Worm (Caenorhabditis elegans) whole organism, late embryonic: Measurements from ENCODE around the gene F54H12.5.

ENCODE experiments used
- C38D4.7 ChIP-seq: fragments of 200-800 bp; sonication (Bioruptor generic); optimal IDR thresholded peaks from 2 replicates; lab custom pipeline; 2018; ENCODE audit warnings: mild to moderate bottlenecking, missing genetic modification characterization, moderate library complexity, missing compliant biosample characterization
- ahr-1 ChIP-seq: sonication (generic microtip); optimal IDR thresholded peaks from 2 replicates; lab custom pipeline; 2016; ENCODE audit warnings: missing genetic modification characterization, missing compliant biosample characterization
- dmd-4 ChIP-seq: sonication (generic microtip); optimal IDR thresholded peaks from 2 replicates; lab custom pipeline; 2016; ENCODE audit warnings: borderline replicate concordance, missing genetic modification characterization, missing compliant biosample characterization
- eyg-1 ChIP-seq: sonication (generic microtip); optimal IDR thresholded peaks from 2 replicates; lab custom pipeline; 2016; ENCODE audit warnings: missing genotype, missing genetic modification characterization, missing compliant biosample characterization
- pros-1 ChIP-seq: fragments of 150-350 bp; optimal IDR thresholded peaks from 2 replicates; lab custom pipeline; 2014; ENCODE audit warnings: missing biosample characterization, missing genetic modification reagents, missing genetic modification characterization

- TF ChIP-seq eyg-1 (tag; lab: Kevin White, UChicago) (no peak), ahr-1 (tag; lab: Kevin White, UChicago) (no peak), C38D4.7 (no peak), pros-1 (tag; lab: Kevin White, UChicago) (no peak), dmd-4 (tag; lab: Kevin White, UChicago) (no peak)
Measured at ce11 chrIII:7956965-7957364, 15.0 kb downstream of the F54H12.5 start, which contains the start of gene C29E4.9.
